Worm (Caenorhabditis elegans): Measurements from ENCODE around the gene cct-6.
A peak's percentile ranks its signal among the peaks of the same experiment; 100 is the strongest.

The cct-6 gene

ce11 chrIII:5813501-5813900 is 42.0 kb downstream of the cct-6 start (continued):
- TF ChIP-seq F26F4.8 (GFP tag; conservative IDR thresholded peaks at IDR 0.05): no peak
- no peak for TF ChIP-seq daf-12 (tag; optimal IDR thresholded peaks at IDR 0.05)
- no peak for TF ChIP-seq nhr-6 (tag; optimal IDR thresholded peaks at IDR 0.05)
- no peak for TF ChIP-seq daf-16 (GFP tag; optimal IDR thresholded peaks at IDR 0.05)
- peak; percentile 28 for TF ChIP-seq daf-16 (tag; optimal IDR thresholded peaks at IDR 0.05)
- TF ChIP-seq ztf-11 (tag; optimal IDR thresholded peaks at IDR 0.05): no peak
- TF ChIP-seq dve-1 (tag; optimal IDR thresholded peaks at IDR 0.05; ENCODE audit: insufficient read depth): peak; percentile 49
- peak; percentile 92 for TF ChIP-seq dmd-6 (GFP tag; IDR thresholded peaks at IDR 0.05)
- TF ChIP-seq php-3 (GFP tag; IDR thresholded peaks at IDR 0.05): peak; percentile 99
- TF ChIP-seq F49E8.2 (tag; optimal IDR thresholded peaks at IDR 0.05; ENCODE audit: borderline replicate concordance): no peak
- no peak for TF ChIP-seq egl-27 (tag; optimal IDR thresholded peaks at IDR 0.05)
- TF ChIP-seq nhr-111 (GFP tag; optimal IDR thresholded peaks at IDR 0.05): no peak
- no peak for TF ChIP-seq dpl-1 (GFP tag; optimal IDR thresholded peaks at IDR 0.05)
- TF ChIP-seq spr-1 (tag; optimal IDR thresholded peaks at IDR 0.05): no peak
- TF ChIP-seq hmg-1.1 (GFP tag; IDR thresholded peaks at IDR 0.05): no peak
- TF ChIP-seq ces-1 (GFP tag; optimal IDR thresholded peaks at IDR 0.05): no peak
- TF ChIP-seq hif-1 (tag; optimal IDR thresholded peaks at IDR 0.05): no peak
- no peak for TF ChIP-seq ZK546.5 (tag; optimal IDR thresholded peaks at IDR 0.05)
- TF ChIP-seq sdz-12 (GFP tag; optimal IDR thresholded peaks at IDR 0.05): no peak
- TF ChIP-seq skn-1 (tag; optimal IDR thresholded peaks at IDR 0.05): no peak
- no peak for TF ChIP-seq tag-97 (GFP tag; IDR thresholded peaks at IDR 0.05)
- no peak for TF ChIP-seq snpc-4 (tag; optimal IDR thresholded peaks at IDR 0.05)
- TF ChIP-seq madf-5 (GFP tag; IDR thresholded peaks at IDR 0.05): no peak
- TF ChIP-seq hlh-30 (tag; optimal IDR thresholded peaks at IDR 0.05; ENCODE audit: insufficient read depth): peak; percentile 9
- TF ChIP-seq nhr-28 (tag; optimal IDR thresholded peaks at IDR 0.05): peak; percentile 32
- no peak for TF ChIP-seq mep-1 (tag; optimal IDR thresholded peaks at IDR 0.05)
- no peak for TF ChIP-seq ztf-7 (tag; optimal IDR thresholded peaks at IDR 0.05)
- no peak for TF ChIP-seq F44E2.7 (GFP tag; IDR thresholded peaks at IDR 0.05)
- no peak for TF ChIP-seq mdt-29 (GFP tag; IDR thresholded peaks at IDR 0.05)
- no peak for TF ChIP-seq ZK337.2 (GFP tag; IDR thresholded peaks at IDR 0.05)
- no peak for TF ChIP-seq fos-1 (tag; optimal IDR thresholded peaks at IDR 0.05)
- no peak for TF ChIP-seq Y48G9A.11 (GFP tag; IDR thresholded peaks at IDR 0.05)
- peak; percentile 96 for TF ChIP-seq tra-1 (GFP tag; IDR thresholded peaks at IDR 0.05)
- TF ChIP-seq zfp-2 (tag; optimal IDR thresholded peaks at IDR 0.05): no peak
- TF ChIP-seq lin-39 (tag; optimal IDR thresholded peaks at IDR 0.05): no peak
- no peak for TF ChIP-seq lsy-2 (tag; optimal IDR thresholded peaks at IDR 0.05)
- no peak for TF ChIP-seq duxl-1 (tag; optimal IDR thresholded peaks at IDR 0.05; ENCODE audit: poor library complexity)
- no peak for TF ChIP-seq ceh-62 (tag; optimal IDR thresholded peaks at IDR 0.05)
- no peak for TF ChIP-seq arid-1 (GFP tag; conservative IDR thresholded peaks at IDR 0.05)
- no peak for TF ChIP-seq nhr-25 (tag; optimal IDR thresholded peaks at IDR 0.05; ENCODE audit: borderline replicate concordance, insufficient read depth)
- no peak for TF ChIP-seq rbr-2 (tag; optimal IDR thresholded peaks at IDR 0.05)
- no peak for TF ChIP-seq set-16 (GFP tag; IDR thresholded peaks at IDR 0.05)

- TF ChIP-seq unc-62 (GFP tag; optimal IDR thresholded peaks at IDR 0.05 in 1 of 2) (peak in 1 of 2 experiments; percentile 60), unc-62 (tag; optimal IDR thresholded peaks at IDR 0.05) (no peak), madf-9 (GFP tag; conservative IDR thresholded peaks at IDR 0.05) (no peak), mdl-1 (tag; optimal IDR thresholded peaks at IDR 0.05) (peak in 1 of 2 experiments; percentile 25), spr-3 (GFP tag; optimal IDR thresholded peaks at IDR 0.05) (no peak), dve-1 (tag; optimal IDR thresholded peaks at IDR 0.05; ENCODE audit: insufficient read depth) (peak; percentile 17), nhr-102 (tag; optimal IDR thresholded peaks at IDR 0.05) (no peak), nhr-28 (tag; optimal IDR thresholded peaks at IDR 0.05) (peak; percentile 61), ceh-20 (GFP tag; IDR thresholded peaks at IDR 0.05) (peak; percentile 65; the same call in 1 of the 2 replicates), madf-5 (GFP tag; IDR thresholded peaks at IDR 0.05) (no peak), mxl-3 (GFP tag; optimal IDR thresholded peaks at IDR 0.05) (peak; percentile 63), pqm-1 (tag; optimal IDR thresholded peaks at IDR 0.05) (no peak), zip-2 (tag; optimal IDR thresholded peaks at IDR 0.05) (no peak), hlh-30 (tag; optimal IDR thresholded peaks at IDR 0.05; ENCODE audit: insufficient read depth) (peak; percentile 74), dmd-6 (GFP tag; IDR thresholded peaks at IDR 0.05) (peak; percentile 45), aha-1 (tag) (peak; percentile 9), hlh-11 (tag; optimal IDR thresholded peaks at IDR 0.05) (peak; percentile 73)
Observed at ce11 chrIII:5812672-5813071, 42.8 kb downstream of the cct-6 start.

Measured in whole organism, L4 larva.